Fruit fly (Drosophila melanogaster) whole organism, larva: Measurements from ENCODE around the gene CG3436.

Source experiments
- noc ChIP-seq: fragments of 200-800 bp; sonication (Bioruptor generic); optimal IDR thresholded peaks from 3 replicates; lab custom pipeline; 2019; ENCODE audit warnings: missing biosample characterization, mild to moderate bottlenecking, missing genetic modification characterization, moderate library complexity

Gene CG3436

DNA sequence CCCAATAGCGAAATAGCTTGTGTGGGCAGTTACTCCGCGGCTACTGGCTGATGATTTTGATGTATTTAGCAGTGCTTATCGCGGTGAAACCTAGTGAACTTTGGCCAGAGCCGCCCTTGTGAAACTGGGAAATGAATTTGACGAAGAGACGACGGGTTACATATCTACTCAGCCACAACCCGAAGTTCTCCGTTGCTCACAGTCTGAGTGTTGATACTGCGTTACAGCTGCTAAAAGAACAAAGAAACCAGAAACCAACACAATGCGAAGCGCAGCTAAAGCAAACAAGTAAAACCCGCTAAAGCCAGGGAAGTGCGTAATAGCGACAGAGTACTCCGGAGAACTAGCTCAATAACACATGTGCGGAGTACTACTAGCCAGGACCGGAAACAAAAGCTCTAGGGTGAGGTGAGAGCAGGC, 27.5 kb upstream of the CG3436 start:
- no peak for TF ChIP-seq noc (tag; lab: Kevin White, UChicago)

DNA sequence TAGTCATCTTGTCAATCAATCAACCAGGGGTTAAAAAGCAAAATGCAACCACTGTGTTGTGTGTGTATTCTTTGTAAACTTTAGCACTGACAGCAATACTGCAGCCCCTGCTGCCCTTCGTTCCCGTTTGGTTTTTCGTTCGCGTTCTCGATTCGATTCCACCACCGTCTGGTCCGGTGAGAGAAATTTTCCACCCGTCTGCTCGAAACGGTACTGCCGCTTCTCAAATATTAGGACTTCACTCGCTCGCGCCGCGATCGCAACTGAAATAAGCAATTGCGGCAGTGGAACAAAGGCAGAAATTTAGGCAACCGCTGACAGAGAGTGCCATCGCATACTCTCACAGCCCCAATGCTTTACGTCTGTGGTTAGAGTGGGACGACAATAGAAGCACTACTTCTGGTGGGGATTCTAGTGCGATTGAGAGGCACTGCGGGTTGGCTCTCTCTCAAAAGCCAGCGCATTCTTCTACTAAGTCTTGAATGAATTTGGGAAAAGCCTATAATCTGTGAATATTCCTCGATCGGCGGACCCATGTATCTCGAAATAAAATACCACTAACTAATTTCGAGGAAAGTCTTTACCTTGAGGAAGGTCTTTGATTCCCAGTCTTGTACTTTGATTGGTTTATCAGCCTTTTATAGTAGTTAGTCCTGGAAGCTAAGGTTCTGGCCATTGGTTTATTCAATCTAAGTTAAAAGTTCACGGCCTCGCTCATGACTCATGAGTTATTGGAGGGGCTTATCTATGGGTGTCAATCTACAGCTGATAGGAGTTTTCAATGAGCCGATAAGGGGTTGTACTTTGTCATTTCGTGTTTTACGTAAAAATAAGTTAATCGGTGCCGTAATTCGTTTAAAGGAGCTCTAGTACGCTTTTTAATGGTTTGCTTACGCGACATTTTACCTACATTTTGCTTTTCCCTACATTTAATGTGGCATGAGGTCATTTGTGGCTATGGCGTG, 26.6 kb upstream of the CG3436 start:
- TF ChIP-seq noc (tag; lab: Kevin White, UChicago) = peak; percentile 59

DNA sequence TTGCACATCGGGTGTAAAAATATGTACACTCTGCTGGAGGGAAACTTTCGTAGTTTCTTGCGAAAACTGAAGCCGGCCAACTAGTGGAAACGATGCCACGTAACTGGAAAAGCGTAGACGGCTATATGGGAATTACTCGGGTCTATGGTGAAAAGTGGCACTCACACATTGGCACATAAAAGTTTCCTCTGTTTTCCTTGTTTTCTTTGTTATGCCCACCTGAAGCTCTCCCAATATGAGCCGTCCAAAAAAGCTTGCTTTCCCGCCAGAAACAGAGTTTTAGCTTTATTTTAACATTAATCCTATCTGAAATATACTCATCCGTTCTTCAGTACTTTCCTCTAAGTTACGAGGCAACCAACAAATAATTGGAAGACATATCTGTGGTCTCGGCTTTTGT, 25.1 kb upstream of the CG3436 start, which contains the start of gene CG3164:
TSS of gene CG3164 (minus strand) at position 101 of the 400 bp plus-strand sequence.
- TF ChIP-seq noc (tag; lab: Kevin White, UChicago) = no peak

DNA sequence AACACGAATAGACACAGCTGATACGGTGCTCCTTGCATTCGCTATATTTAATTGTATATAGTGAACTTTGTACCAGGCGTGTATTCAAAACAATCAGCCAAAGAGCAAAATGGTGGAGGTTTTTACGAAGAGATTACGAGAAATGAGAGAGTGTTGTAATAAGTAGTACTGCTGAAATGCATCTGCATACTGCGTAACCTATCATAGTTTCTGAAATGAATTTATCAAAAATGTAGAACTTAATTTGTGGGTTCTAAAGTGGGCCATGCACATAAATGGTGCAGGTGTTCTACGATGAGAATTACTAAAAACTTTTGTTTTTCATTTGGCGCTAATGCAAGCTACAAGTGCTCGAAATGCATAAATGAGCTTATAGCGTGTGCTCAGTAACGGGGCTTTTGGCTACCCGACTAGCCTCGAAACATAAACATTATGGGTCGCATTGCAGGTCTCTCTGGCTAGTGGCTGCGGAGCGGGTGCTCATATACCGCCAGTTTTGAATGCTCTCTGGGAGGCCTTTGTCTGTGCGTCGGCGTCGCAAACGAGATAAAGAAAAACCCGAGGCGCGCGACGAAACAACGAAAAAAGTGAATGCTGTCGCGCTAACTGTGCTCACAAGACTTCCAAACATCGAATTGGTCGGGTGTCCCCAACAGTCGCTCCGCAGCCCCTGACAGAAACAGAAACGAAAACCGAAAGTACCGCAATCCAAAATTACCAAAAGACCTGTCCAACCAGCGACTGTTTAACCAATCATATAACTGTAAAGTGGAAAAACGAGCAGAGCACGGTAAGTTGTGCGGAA, 24.2 kb upstream of the CG3436 start, which contains the start of gene Gs1:
TSS of gene Gs1 (plus strand) at position 612 of the 805 bp plus-strand sequence.
- peak; percentile 71 for TF ChIP-seq noc (tag; lab: Kevin White, UChicago)

DNA sequence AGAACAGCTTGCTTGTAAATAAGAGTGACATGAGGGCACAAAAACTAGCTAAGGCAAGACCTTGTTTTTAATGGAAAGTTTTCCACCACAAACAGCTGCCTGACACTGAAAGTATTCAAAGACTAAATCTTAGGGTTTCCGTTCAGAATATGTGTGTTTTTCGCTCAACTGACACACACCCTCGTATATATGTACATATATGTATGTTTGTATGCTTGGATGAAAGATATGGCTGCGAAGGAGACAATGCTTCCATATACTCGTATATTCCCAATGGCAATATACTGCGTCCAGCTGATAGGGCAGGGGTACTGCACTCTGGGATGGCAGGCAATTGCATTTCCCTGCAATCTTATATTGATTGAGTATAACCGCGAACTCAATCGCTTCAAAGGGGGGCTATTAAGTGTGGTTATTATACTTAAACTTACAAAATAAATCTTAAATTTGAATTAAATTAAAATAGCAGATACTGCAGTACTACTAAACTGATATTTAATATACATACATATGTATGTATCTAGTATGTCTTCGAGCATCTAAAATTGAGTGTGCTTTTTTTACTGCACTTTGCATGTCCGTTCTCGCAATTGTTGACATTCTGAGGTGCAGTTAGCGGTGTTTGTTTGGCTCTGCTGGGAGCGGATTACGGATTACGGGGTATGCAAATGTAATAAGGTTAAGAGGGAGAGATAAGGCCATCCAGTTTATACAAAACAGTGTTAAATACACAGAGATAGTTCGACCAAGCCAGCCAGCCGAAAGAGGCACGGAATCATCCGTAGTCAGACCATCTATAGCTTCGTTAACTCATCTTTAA, 21.1 kb upstream of the CG3436 start:
- no peak for TF ChIP-seq noc (tag; lab: Kevin White, UChicago)

DNA sequence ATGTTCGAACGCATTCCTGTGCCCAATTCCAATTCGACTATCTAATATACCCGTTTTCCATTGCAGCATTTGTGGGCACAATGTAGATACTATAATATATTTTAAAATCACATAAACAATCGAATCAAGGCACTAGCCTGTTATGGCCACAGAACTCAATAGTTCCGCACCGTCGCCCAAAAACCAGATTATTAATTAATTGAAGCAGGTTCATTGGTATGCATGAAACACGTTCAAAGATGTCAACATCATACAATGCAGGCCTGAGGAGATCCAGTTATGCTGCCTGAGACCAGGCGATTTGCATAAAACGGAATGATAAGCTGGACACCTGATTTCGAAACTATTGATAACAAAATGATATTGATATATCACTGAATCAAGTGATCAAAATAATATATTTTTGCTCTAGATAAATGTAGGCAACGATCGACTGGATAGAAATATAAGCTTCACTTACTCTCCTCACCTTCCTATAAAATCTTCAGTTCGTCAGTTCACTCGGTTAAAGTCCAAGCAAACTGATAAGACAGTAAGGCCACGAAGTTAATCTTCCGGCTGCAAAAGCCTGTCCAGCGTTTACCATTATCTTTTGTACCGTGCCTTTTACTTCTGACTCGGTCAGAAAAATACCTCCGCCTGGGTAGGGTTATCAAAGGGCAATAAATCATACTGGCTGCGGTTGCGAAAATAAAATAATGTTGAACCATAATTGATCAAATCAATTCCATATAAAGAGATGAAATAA, 20.3 kb upstream of the CG3436 start:
- peak; percentile 69 for TF ChIP-seq noc (tag; lab: Kevin White, UChicago)

DNA sequence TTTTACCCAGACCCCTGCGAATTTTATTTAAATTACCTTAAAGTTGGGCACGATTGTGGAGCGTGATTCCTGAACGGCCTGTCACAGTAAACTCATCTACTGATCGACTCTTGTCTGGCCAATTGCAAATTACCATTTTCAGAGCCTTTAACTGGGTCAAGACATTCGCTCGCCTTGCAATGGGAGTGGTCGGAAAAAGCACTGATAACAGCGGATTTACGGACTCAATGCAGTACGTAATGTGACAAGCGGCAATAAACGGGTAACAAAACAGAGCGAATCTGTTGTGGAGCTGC, 19.8 kb upstream of the CG3436 start:
- peak; percentile 35 for TF ChIP-seq noc (tag; lab: Kevin White, UChicago)

dm6 chr2L:136747-137709, 18.8 kb upstream of the CG3436 start:
- peak; percentile 90 for TF ChIP-seq noc (tag; lab: Kevin White, UChicago)

- TF ChIP-seq noc (tag; lab: Kevin White, UChicago) = no peak
These were observed 17.8 kb upstream of the CG3436 start for dm6 chr2L:138063-138462.

DNA sequence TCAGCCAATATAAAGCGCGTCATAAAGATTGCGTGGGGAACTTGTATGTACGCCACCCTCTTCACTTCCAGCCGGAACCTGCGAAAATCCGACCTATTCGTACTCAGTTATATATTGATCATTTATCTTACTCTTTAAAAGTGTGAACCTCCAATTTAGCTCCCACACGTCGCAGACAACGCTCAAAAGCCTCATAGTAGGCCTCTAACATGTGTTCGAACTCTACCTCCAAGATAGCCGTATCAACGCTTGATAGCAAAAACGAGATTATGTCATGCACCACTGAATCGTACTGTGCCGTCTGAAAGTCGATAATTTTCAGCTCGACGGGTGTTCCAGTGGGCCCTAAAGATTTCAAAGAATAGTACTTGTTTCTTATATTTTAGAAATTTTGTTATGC, 16.2 kb upstream of the CG3436 start:
- TF ChIP-seq noc (tag; lab: Kevin White, UChicago) = peak; percentile 12

- peak; percentile 10 for TF ChIP-seq noc (tag; lab: Kevin White, UChicago)
These were observed 15.0 kb upstream of the CG3436 start, which contains the start of the genes CG31975 and ovm for dm6 chr2L:140849-141248. Gene CG31975 (minus strand): TSS chr2L:140992. Gene ovm (minus strand): TSS chr2L:140992.

DNA sequence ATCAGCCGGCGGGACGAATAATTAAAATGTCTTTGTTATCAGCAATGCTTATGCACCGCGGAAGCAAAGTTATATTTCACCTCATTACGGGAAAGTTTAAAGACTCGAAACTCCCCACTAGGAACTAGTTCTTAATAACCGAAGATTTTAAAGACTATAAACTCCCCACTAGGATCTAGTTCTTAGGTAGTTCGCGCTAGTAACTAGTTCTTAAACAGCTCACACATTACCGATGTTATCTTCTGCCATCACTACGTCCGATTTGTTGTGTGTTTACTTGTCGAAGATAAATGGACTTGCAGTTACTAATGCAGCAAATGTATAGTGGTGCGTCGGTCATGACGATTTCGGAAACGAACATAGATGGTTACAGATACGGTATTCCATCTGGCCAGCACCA, 12.7 kb upstream of the CG3436 start, which contains the start of the genes CG31974 and CG11454:
TSS of gene CG31974 (minus strand) at position 4 of the 400 bp plus-strand sequence.
TSS of gene CG11454 (plus strand) at position 236 of the 400 bp plus-strand sequence.
- TF ChIP-seq noc (tag; lab: Kevin White, UChicago) = no peak

DNA sequence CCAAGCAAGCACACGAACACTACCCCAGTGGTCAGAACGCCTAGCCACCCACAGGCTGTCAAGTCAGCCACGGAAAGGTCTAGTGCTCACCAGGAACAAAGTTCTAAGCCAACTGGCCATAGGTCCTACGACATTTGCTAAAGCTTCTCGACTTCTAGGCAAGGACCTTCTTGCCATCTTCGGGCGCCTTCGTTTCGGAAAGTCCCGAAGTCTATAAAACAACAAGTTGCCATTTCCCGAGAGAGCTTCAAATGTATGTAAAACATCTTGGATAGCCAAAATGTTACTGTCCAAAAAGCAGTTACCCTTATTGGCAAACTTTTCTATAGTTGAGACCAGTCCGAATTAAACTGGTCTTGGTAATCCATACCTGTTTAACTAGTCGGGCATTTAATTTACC, 9.3 kb upstream of the CG3436 start:
- no peak for TF ChIP-seq noc (tag; lab: Kevin White, UChicago)
